Fruit fly (Drosophila melanogaster) whole organism, embryonic: Measurements from ENCODE around the gene mof.

Experiments
- Ada2b ChIP-seq: fragments of 200-800 bp; sonication (Bioruptor generic); IDR thresholded peaks from 2 replicates; pipeline ENCODE4 v1.3.6; 2022; ENCODE audit warnings: missing biosample characterization, missing genetic modification characterization
- Antp ChIP-seq: fragments of 200-800 bp; sonication (Bioruptor generic); optimal IDR thresholded peaks from 3 replicates; lab custom pipeline; 2016; ENCODE audit warnings: missing biosample characterization, missing genetic modification characterization
- CG11504 ChIP-seq: fragments of 200-800 bp; sonication (Bioruptor generic); optimal IDR thresholded peaks from 3 replicates; lab custom pipeline; 2019; ENCODE audit warnings: missing biosample characterization, mild to moderate bottlenecking, missing genetic modification characterization, moderate library complexity
- CG14014 ChIP-seq: fragments of 200-800 bp; sonication (Bioruptor generic); IDR thresholded peaks from 2 replicates; pipeline ENCODE4 v1.3.6; 2022; ENCODE audit warnings: missing biosample characterization, missing genetic modification characterization
- CG14667 ChIP-seq: fragments of 200-800 bp; sonication (Bioruptor generic); IDR thresholded peaks from 2 replicates; pipeline ENCODE4 v1.3.6; 2022; ENCODE audit warnings: missing biosample characterization, missing genetic modification characterization
- CG15269 ChIP-seq: fragments of 200-800 bp; sonication (Bioruptor generic); optimal IDR thresholded peaks from 2 replicates; lab custom pipeline; 2018; ENCODE audit warnings: missing biosample characterization, mild to moderate bottlenecking, missing genetic modification characterization, moderate library complexity
- CG1603 ChIP-seq: fragments of 200-800 bp; sonication (Bioruptor generic); optimal IDR thresholded peaks from 2 replicates; lab custom pipeline; 2019; ENCODE audit warnings: missing biosample characterization, mild to moderate bottlenecking, missing genetic modification characterization, moderate library complexity
- CG1792 ChIP-seq: fragments of 200-800 bp; sonication (Bioruptor generic); optimal IDR thresholded peaks from 2 replicates; lab custom pipeline; 2016; ENCODE audit warnings: missing biosample characterization, missing genetic modification characterization
- CG18599 ChIP-seq: fragments of 200-800 bp; sonication (Bioruptor generic); optimal IDR thresholded peaks from 3 replicates; lab custom pipeline; 2017; ENCODE audit warnings: missing biosample characterization, missing genetic modification characterization, mild to moderate bottlenecking, moderate library complexity, missing genetic modification reagents
- CG2712 ChIP-seq: fragments of 200-800 bp; optimal IDR thresholded peaks from 3 replicates; lab custom pipeline; 2019; ENCODE audit warnings: missing biosample characterization, mild to moderate bottlenecking, missing genetic modification characterization, moderate library complexity
- CG32532 ChIP-seq: fragments of 200-800 bp; sonication (Bioruptor generic); IDR thresholded peaks from 2 replicates; pipeline ENCODE4 v1.3.6; 2022; ENCODE audit warnings: missing biosample characterization, missing genetic modification characterization
- CG6254 ChIP-seq: fragments of 200-800 bp; sonication (Bioruptor generic); optimal IDR thresholded peaks from 3 replicates; lab custom pipeline; 2017; ENCODE audit warnings: mild to moderate bottlenecking, missing biosample characterization, missing genetic modification reagents, missing genetic modification characterization
- CG7839 ChIP-seq: fragments of 200-800 bp; sonication (Bioruptor generic); optimal IDR thresholded peaks from 3 replicates; lab custom pipeline; 2018; ENCODE audit warnings: missing biosample characterization, mild to moderate bottlenecking, missing genetic modification characterization, moderate library complexity
- CG7928 ChIP-seq: fragments of 200-800 bp; sonication (Bioruptor generic); optimal IDR thresholded peaks from 2 replicates; lab custom pipeline; 2017; ENCODE audit warnings: missing biosample characterization, mild to moderate bottlenecking, missing genetic modification characterization
- CG8290 ChIP-seq, 3 experiments: fragments of 200-800 bp; sonication (Bioruptor generic); optimal IDR thresholded peaks; 2 replicates each; lab custom pipeline; 2016 to 2019; ENCODE audit warnings: missing biosample characterization in 3 of 3, missing genetic modification characterization in 3 of 3, mild to moderate bottlenecking in 2 of 3, moderate library complexity in 1 of 3
- CG9932 ChIP-seq: fragments of 200-800 bp; sonication (Bioruptor generic); IDR thresholded peaks from 2 replicates; pipeline ENCODE4 v1.3.6; 2022; ENCODE audit warnings: missing biosample characterization, missing genetic modification characterization
- Drgx ChIP-seq: fragments of 200-800 bp; sonication (Bioruptor generic); IDR thresholded peaks from 2 replicates; pipeline ENCODE4 v1.3.6; 2022; ENCODE audit warnings: missing biosample characterization, missing genetic modification characterization
- E2f1 ChIP-seq: fragments of 200-800 bp; sonication (Bioruptor generic); IDR thresholded peaks from 2 replicates; pipeline ENCODE4 v1.3.6; 2022; ENCODE audit warnings: missing biosample characterization, missing genetic modification characterization
- Fer1 ChIP-seq: fragments of 200-800 bp; sonication (Bioruptor generic); optimal IDR thresholded peaks from 2 replicates; lab custom pipeline; 2017; ENCODE audit warnings: missing biosample characterization, mild to moderate bottlenecking, missing genetic modification characterization
- Hsf ChIP-seq: fragments of 200-800 bp; sonication (Bioruptor generic); optimal IDR thresholded peaks from 3 replicates; lab custom pipeline; 2016; ENCODE audit warnings: missing biosample characterization, missing genetic modification characterization
- MESR4 ChIP-seq: fragments of 200-800 bp; sonication (Bioruptor generic); optimal IDR thresholded peaks from 2 replicates; lab custom pipeline; 2018; ENCODE audit warnings: missing biosample characterization, mild to moderate bottlenecking, missing genetic modification characterization, moderate library complexity
- Myb ChIP-seq: fragments of 200-800 bp; sonication (Bioruptor generic); optimal IDR thresholded peaks from 2 replicates; lab custom pipeline; 2016; ENCODE audit warnings: missing biosample characterization, missing genetic modification characterization
- Ptx1 ChIP-seq: fragments of 200-800 bp; sonication (Bioruptor generic); IDR thresholded peaks from 2 replicates; pipeline ENCODE4 v1.3.6; 2022; ENCODE audit warnings: missing biosample characterization, missing genetic modification characterization
- Rfx ChIP-seq: fragments of 200-800 bp; sonication (Bioruptor generic); IDR thresholded peaks from 2 replicates; pipeline ENCODE4 v1.3.6; 2022; ENCODE audit warnings: missing biosample characterization, missing genetic modification characterization
- bcd ChIP-seq: fragments of 200-800 bp; sonication (Bioruptor generic); optimal IDR thresholded peaks from 2 replicates; lab custom pipeline; 2017; ENCODE audit warnings: missing biosample characterization, mild to moderate bottlenecking, missing genetic modification characterization
- cato ChIP-seq: fragments of 200-800 bp; sonication (Bioruptor generic); optimal IDR thresholded peaks from 2 replicates; lab custom pipeline; 2016; ENCODE audit warnings: missing biosample characterization, missing genetic modification characterization, borderline replicate concordance
- corto ChIP-seq: fragments of 200-800 bp; sonication (Bioruptor generic); optimal IDR thresholded peaks from 2 replicates; lab custom pipeline; 2016; ENCODE audit warnings: missing biosample characterization, mild to moderate bottlenecking, missing genetic modification characterization, moderate library complexity
- danr ChIP-seq: fragments of 200-800 bp; sonication (Bioruptor generic); IDR thresholded peaks from 2 replicates; pipeline ENCODE4 v1.3.6; 2022; ENCODE audit warnings: missing biosample characterization, missing genetic modification characterization
- grau ChIP-seq: fragments of 200-800 bp; optimal IDR thresholded peaks from 3 replicates; lab custom pipeline; 2019; ENCODE audit warnings: missing biosample characterization, mild to moderate bottlenecking, missing genetic modification characterization, moderate library complexity
- ind ChIP-seq: fragments of 200-800 bp; sonication (Bioruptor generic); optimal IDR thresholded peaks from 3 replicates; lab custom pipeline; 2016; ENCODE audit warnings: missing biosample characterization, missing genetic modification characterization
- jumu ChIP-seq: fragments of 200-800 bp; sonication (Bioruptor generic); optimal IDR thresholded peaks from 3 replicates; lab custom pipeline; 2016; ENCODE audit warnings: missing biosample characterization, missing genetic modification characterization
- kah ChIP-seq: fragments of 200-800 bp; sonication (Bioruptor generic); optimal IDR thresholded peaks from 2 replicates; lab custom pipeline; 2018; ENCODE audit warnings: missing biosample characterization, mild to moderate bottlenecking, missing genetic modification characterization
- lab ChIP-seq: fragments of 200-800 bp; sonication (Bioruptor generic); optimal IDR thresholded peaks from 3 replicates; lab custom pipeline; 2017; ENCODE audit warnings: missing biosample characterization, missing genetic modification characterization, mild to moderate bottlenecking, moderate library complexity, missing genetic modification reagents
- lmd ChIP-seq: fragments of 200-800 bp; sonication (Bioruptor generic); IDR thresholded peaks from 2 replicates; pipeline ENCODE4 v1.3.6; 2022; ENCODE audit warnings: missing biosample characterization, missing genetic modification characterization
- pnt ChIP-seq: fragments of 200-800 bp; sonication (Bioruptor generic); optimal IDR thresholded peaks from 3 replicates; lab custom pipeline; 2016; ENCODE audit warnings: missing biosample characterization, missing genetic modification characterization
- schlank ChIP-seq: fragments of 200-800 bp; sonication (Bioruptor generic); optimal IDR thresholded peaks from 2 replicates; lab custom pipeline; 2018; ENCODE audit warnings: missing biosample characterization, mild to moderate bottlenecking, missing genetic modification characterization
- slbo ChIP-seq: fragments of 200-800 bp; sonication (Bioruptor generic); IDR thresholded peaks from 2 replicates; pipeline ENCODE4 v1.3.6; 2022; ENCODE audit warnings: missing biosample characterization, missing genetic modification characterization
- slou ChIP-seq: fragments of 200-800 bp; sonication (Bioruptor generic); optimal IDR thresholded peaks from 3 replicates; lab custom pipeline; 2016; ENCODE audit warnings: missing biosample characterization, missing genetic modification characterization

The mof gene

dm6 chrX:5866095-5866494, 10.6 kb downstream of the mof start (continued):
- TF ChIP-seq CG1603 (tag; lab: Kevin White, UChicago) (peak; percentile 29), Ada2b (GFP tag; lab: Robert Waterston, UW) (0 out of 2 replicates have a peak, but pooled peaks have one; percentile 9), slbo (peak; percentile 50), lmd (GFP tag; lab: Robert Waterston, UW) (0 out of 2 replicates have a peak, but pooled peaks have one; percentile 9), CG8290 (GFP tag; optimal IDR thresholded peaks at IDR 0.05; lab: Kevin White, UChicago) (no peak), CG8290 (tag; optimal IDR thresholded peaks at IDR 0.05; lab: Kevin White, UChicago) (peak in 1 of 2 experiments; percentile 73), CG18599 (peak; percentile 62), CG14014 (peak; percentile 32; the same call in 1 of the 2 replicates), Myb (GFP tag; lab: Kevin White, UChicago) (peak; percentile 16), slou (GFP tag; lab: Kevin White, UChicago) (peak; percentile 14), ind (peak; percentile 26), CG15269 (tag; lab: Kevin White, UChicago) (peak; percentile 19), grau (tag; lab: Kevin White, UChicago) (peak; percentile 66), lab (GFP tag; lab: Kevin White, UChicago) (peak; percentile 58), E2f1 (GFP tag; lab: Robert Waterston, UW) (peak; percentile 36; the same call in 1 of the 2 replicates), CG6254 (GFP tag; lab: Kevin White, UChicago) (no peak), kah (GFP tag; lab: Kevin White, UChicago) (no peak), CG32532 (GFP tag; lab: Robert Waterston, UW) (no peak), Rfx (GFP tag; lab: Robert Waterston, UW) (peak; percentile 40; the same call in 1 of the 2 replicates), CG7928 (GFP tag; lab: Kevin White, UChicago) (no peak), CG9932 (GFP tag; lab: Robert Waterston, UW) (peak; percentile 27; the same call in 1 of the 2 replicates), pnt (GFP tag; lab: Kevin White, UChicago) (peak; percentile 23), CG2712 (peak; percentile 1), CG7839 (tag; lab: Kevin White, UChicago) (peak; percentile 15), CG11504 (tag; lab: Kevin White, UChicago) (peak; percentile 42), corto (no peak), Fer1 (GFP tag; lab: Kevin White, UChicago) (peak; percentile 35)
- TF ChIP-seq, all 482 proteins: peak for 40

dm6 chrX:5865051-5865450, 11.6 kb downstream of the mof start, which contains the start of gene CG43137:
TSS of gene CG43137 (minus strand) at chrX:5865151.
- no peak for TF ChIP-seq Hsf (GFP tag; lab: Kevin White, UChicago)
- TF ChIP-seq Drgx, result no peak
- no peak for TF ChIP-seq cato (GFP tag; lab: Kevin White, UChicago)

- TF ChIP-seq Ptx1 (GFP tag; lab: Robert Waterston, UW) (no peak), jumu (GFP tag; lab: Kevin White, UChicago) (no peak), danr (no peak), MESR4 (GFP tag; lab: Kevin White, UChicago) (no peak), CG1792 (GFP tag; lab: Kevin White, UChicago) (no peak), bcd (GFP tag; lab: Kevin White, UChicago) (no peak), schlank (tag; lab: Kevin White, UChicago) (no peak), Antp (GFP tag; lab: Kevin White, UChicago) (no peak), CG14667 (no peak)
These were observed 23.2 kb downstream of the mof start, which contains the start of gene CG43136 for dm6 chrX:5853461-5853860. TSS of gene CG43136 (plus strand) at chrX:5853761.
